Worm (Caenorhabditis elegans): ENCODE measurements around the gene fkh-9.
A peak's percentile ranks its signal among the peaks of the same experiment; 100 is the strongest.

Gene fkh-9

ce11 chrX:3822061-3822460 lies 4.7 kb downstream of the fkh-9 start (continued):
- TF ChIP-seq F10B5.3 (tag; optimal IDR thresholded peaks at IDR 0.05) = no peak
- peak; percentile 58 for TF ChIP-seq nhr-28 (tag; optimal IDR thresholded peaks at IDR 0.05)
- TF ChIP-seq mdl-1 (tag; optimal IDR thresholded peaks at IDR 0.05) = peak in 1 of 2 experiments; percentile 42
- no peak for TF ChIP-seq F49E8.2 (tag; optimal IDR thresholded peaks at IDR 0.05; ENCODE audit: borderline replicate concordance)
- TF ChIP-seq php-3 (GFP tag; IDR thresholded peaks at IDR 0.05) = peak; percentile 67; the same call in 1 of the 2 replicates
- TF ChIP-seq saeg-2 (GFP tag; IDR thresholded peaks at IDR 0.05) = no peak
- peak; percentile 44 for TF ChIP-seq hlh-11 (tag; optimal IDR thresholded peaks at IDR 0.05)
- no peak for TF ChIP-seq F37D6.2 (tag; optimal IDR thresholded peaks at IDR 0.05)
- peak; percentile 71 for TF ChIP-seq dve-1 (tag; optimal IDR thresholded peaks at IDR 0.05; ENCODE audit: insufficient read depth)
- no peak for TF ChIP-seq lin-29 (GFP tag; IDR thresholded peaks at IDR 0.05)
- TF ChIP-seq ces-1 (GFP tag; optimal IDR thresholded peaks at IDR 0.05) = no peak
- TF ChIP-seq egl-27 (tag; optimal IDR thresholded peaks at IDR 0.05) = no peak
- no peak for TF ChIP-seq egl-43 (GFP tag; IDR thresholded peaks at IDR 0.05)
- no peak for TF ChIP-seq ceh-32 (tag; optimal IDR thresholded peaks at IDR 0.05; ENCODE audit: poor library complexity)
- no peak for TF ChIP-seq dpl-1 (GFP tag; optimal IDR thresholded peaks at IDR 0.05)
- TF ChIP-seq tra-1 (GFP tag; IDR thresholded peaks at IDR 0.05) = no peak
- peak; percentile 50; the same call in 1 of the 2 replicates for TF ChIP-seq dmd-6 (GFP tag; IDR thresholded peaks at IDR 0.05)
- TF ChIP-seq ceh-20 (GFP tag; IDR thresholded peaks at IDR 0.05) = no peak
- TF ChIP-seq spr-1 (tag; optimal IDR thresholded peaks at IDR 0.05) = no peak
- no peak for TF ChIP-seq arid-1 (GFP tag; conservative IDR thresholded peaks at IDR 0.05)
- TF ChIP-seq nhr-25 (tag; optimal IDR thresholded peaks at IDR 0.05; ENCODE audit: borderline replicate concordance, insufficient read depth) = no peak
- no peak for TF ChIP-seq T26A8.4 (GFP tag; IDR thresholded peaks at IDR 0.05)
- TF ChIP-seq mxl-2 (GFP tag; conservative IDR thresholded peaks at IDR 0.05) = no peak
- no peak for TF ChIP-seq rbr-2 (tag; optimal IDR thresholded peaks at IDR 0.05)
- TF ChIP-seq daf-16 (GFP tag; optimal IDR thresholded peaks at IDR 0.05) = no peak
- TF ChIP-seq daf-16 (tag; optimal IDR thresholded peaks at IDR 0.05) = peak; percentile 79
- TF ChIP-seq Y105C5A.15 (GFP tag; IDR thresholded peaks at IDR 0.05) = no peak
- no peak for TF ChIP-seq vab-7 (GFP tag; IDR thresholded peaks at IDR 0.05)
- no peak for TF ChIP-seq duxl-1 (tag; optimal IDR thresholded peaks at IDR 0.05; ENCODE audit: poor library complexity)
- no peak for TF ChIP-seq ztf-7 (tag; optimal IDR thresholded peaks at IDR 0.05)
- no peak for TF ChIP-seq zfp-2 (tag; optimal IDR thresholded peaks at IDR 0.05)
- TF ChIP-seq T20F7.1 (GFP tag; optimal IDR thresholded peaks at IDR 0.05) = peak; percentile 24
- no peak for TF ChIP-seq F44E2.7 (GFP tag; IDR thresholded peaks at IDR 0.05)
- TF ChIP-seq zag-1 (tag; optimal IDR thresholded peaks at IDR 0.05) = no peak
- TF ChIP-seq mxl-3 (GFP tag; optimal IDR thresholded peaks at IDR 0.05) = no peak

- TF ChIP-seq fkh-10 (GFP tag; optimal IDR thresholded peaks at IDR 0.05) (no peak), aly-2 (tag; optimal IDR thresholded peaks at IDR 0.05) (no peak), snpc-4 (tag; optimal IDR thresholded peaks at IDR 0.05) (no peak), unc-130 (GFP tag; optimal IDR thresholded peaks at IDR 0.05) (no peak), nhr-6 (tag; optimal IDR thresholded peaks at IDR 0.05) (no peak), mep-1 (tag; optimal IDR thresholded peaks at IDR 0.05) (no peak), ztf-11 (tag; optimal IDR thresholded peaks at IDR 0.05) (no peak), zip-2 (tag; optimal IDR thresholded peaks at IDR 0.05) (no peak), nhr-102 (tag; optimal IDR thresholded peaks at IDR 0.05) (no peak), Y5F2A.4 (GFP tag; optimal IDR thresholded peaks at IDR 0.05) (peak; percentile 38), vab-7 (GFP tag; IDR thresholded peaks at IDR 0.05) (no peak), aha-1 (tag) (peak; percentile 93), unc-62 (GFP tag; optimal IDR thresholded peaks at IDR 0.05 in 1 of 2) (peak in 1 of 2 experiments; percentile 33), unc-62 (tag; optimal IDR thresholded peaks at IDR 0.05) (no peak), mes-2 (tag; optimal IDR thresholded peaks at IDR 0.05; ENCODE audit: poor library complexity, severe bottlenecking) (peak; percentile 19), egl-43 (GFP tag; IDR thresholded peaks at IDR 0.05) (0 out of 2 replicates have a peak, but pooled peaks have one; percentile 28)
These were observed 5.2 kb downstream of the fkh-9 start for ce11 chrX:3821609-3822008.
